Fruit fly (Drosophila melanogaster): ENCODE results near the gene Got2.
A peak's percentile ranks its signal among the peaks of the same experiment; 100 is the strongest.

The Got2 gene

DNA sequence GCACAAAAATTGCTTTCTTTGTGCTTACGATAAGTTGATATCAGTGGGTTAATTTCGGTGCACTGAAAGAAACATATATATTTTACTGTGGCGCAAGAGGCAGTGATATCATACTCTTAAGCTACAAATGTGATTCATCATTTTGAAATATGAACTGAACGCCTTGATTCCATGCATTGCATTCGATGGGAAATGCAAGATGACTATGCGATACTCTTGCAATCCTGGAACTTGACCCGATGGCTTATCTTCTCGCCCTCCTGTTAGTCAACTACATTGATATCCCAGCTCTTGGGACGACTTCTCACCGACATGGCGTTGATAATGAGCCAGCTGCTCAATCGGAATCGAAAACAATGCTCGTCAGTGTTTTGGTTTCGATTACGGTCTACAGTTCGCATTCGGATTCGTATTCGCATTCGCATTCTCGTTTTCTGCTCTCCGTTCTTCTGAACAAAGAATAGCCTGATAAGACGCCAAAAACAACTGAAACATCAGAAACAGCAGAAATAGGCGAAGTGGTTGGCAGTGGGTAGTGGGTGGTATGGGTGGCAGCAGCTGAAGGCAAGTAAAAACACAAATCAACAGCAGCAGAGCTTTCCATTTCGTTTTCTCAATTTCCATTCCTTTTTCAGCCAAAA lies 1.8 kb upstream of the Got2 start (continued):
- peak; percentile 37 for TF ChIP-seq br (GFP tag; optimal IDR thresholded peaks at IDR 0.05)
- peak; percentile 70 for TF ChIP-seq Jra (GFP tag; optimal IDR thresholded peaks at IDR 0.05)
- TF ChIP-seq dl (GFP tag; optimal IDR thresholded peaks at IDR 0.05; ENCODE audit: insufficient read depth in 1 of 2, partially characterized antibody in 2 of 2), result peak in 1 of 2 experiments; percentile 22
- peak; percentile 1 for TF ChIP-seq Dif (GFP tag; optimal IDR thresholded peaks at IDR 0.05; ENCODE audit: partially characterized antibody)

DNA sequence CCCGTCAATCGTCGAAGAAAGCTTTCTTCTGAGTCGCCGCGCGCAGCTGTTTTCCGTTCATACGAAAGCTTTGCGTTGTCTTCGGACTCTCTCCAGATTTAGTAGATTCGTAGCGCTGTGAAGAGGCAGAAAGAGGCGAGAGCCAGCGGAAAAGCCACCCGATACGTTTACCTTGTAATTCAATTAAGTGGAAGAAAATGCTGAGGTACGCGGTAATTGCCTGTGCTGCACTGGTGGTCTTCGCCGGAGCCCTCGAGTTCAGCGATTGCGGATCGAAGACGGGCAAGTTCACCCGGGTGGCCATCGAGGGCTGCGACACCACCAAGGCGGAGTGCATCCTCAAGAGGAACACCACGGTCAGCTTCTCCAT lies 619 bp upstream of the Got2 start, which contains the start of gene Npc2a:
Gene Npc2a, plus strand, starts transcription at position 99 of the 370 bp plus-strand sequence.
- TF ChIP-seq Dif (GFP tag; optimal IDR thresholded peaks at IDR 0.05; ENCODE audit: partially characterized antibody), result peak; percentile 4
- no peak for TF ChIP-seq ey (GFP tag; optimal IDR thresholded peaks at IDR 0.05)
- TF ChIP-seq dl (GFP tag; optimal IDR thresholded peaks at IDR 0.05; ENCODE audit: insufficient read depth in 1 of 2, partially characterized antibody in 2 of 2), result peak; percentile 11 to 29
- TF ChIP-seq dmrt93B (GFP tag; optimal IDR thresholded peaks at IDR 0.05), result no peak

dm6 chr2L:1986343-1987280 lies 946 bp downstream of the Got2 start:
- peak; percentile 19 for TF ChIP-seq dmrt93B (GFP tag; optimal IDR thresholded peaks at IDR 0.05)
- no peak for TF ChIP-seq Jra (GFP tag; optimal IDR thresholded peaks at IDR 0.05)
- TF ChIP-seq brk (GFP tag; optimal IDR thresholded peaks at IDR 0.05), result no peak
- peak; percentile 63 for TF ChIP-seq Hr83 (GFP tag; optimal IDR thresholded peaks at IDR 0.05; ENCODE audit: poor library complexity, severe bottlenecking)
- no peak for TF ChIP-seq dsf (GFP tag; optimal IDR thresholded peaks at IDR 0.05; ENCODE audit: borderline replicate concordance)
- TF ChIP-seq h (GFP tag; optimal IDR thresholded peaks at IDR 0.05), result peak; percentile 79
- no peak for TF ChIP-seq N (GFP tag; optimal IDR thresholded peaks at IDR 0.05)
- peak; percentile 16 for TF ChIP-seq psq (GFP tag; optimal IDR thresholded peaks at IDR 0.05)
- TF ChIP-seq Dif (GFP tag; optimal IDR thresholded peaks at IDR 0.05; ENCODE audit: partially characterized antibody), result no peak
- TF ChIP-seq lola (GFP tag; optimal IDR thresholded peaks at IDR 0.05), result no peak
- TF ChIP-seq sv (GFP tag; optimal IDR thresholded peaks at IDR 0.05), result peak; percentile 34
- TF ChIP-seq Vsx2 (GFP tag; optimal IDR thresholded peaks at IDR 0.05; ENCODE audit: partially characterized antibody), result no peak
- TF ChIP-seq woc (GFP tag; optimal IDR thresholded peaks at IDR 0.05), result peak; percentile 72
- peak; percentile 78 for TF ChIP-seq fru (GFP tag; optimal IDR thresholded peaks at IDR 0.05)
- TF ChIP-seq foxo (GFP tag; optimal IDR thresholded peaks at IDR 0.05), result peak in 1 of 2 experiments; percentile 78
- no peak for TF ChIP-seq Hnf4 (GFP tag; optimal IDR thresholded peaks at IDR 0.05)
- TF ChIP-seq HLH106 (tag; optimal IDR thresholded peaks at IDR 0.05), result peak; percentile 61
- no peak for TF ChIP-seq CrebA (GFP tag; optimal IDR thresholded peaks at IDR 0.05; ENCODE audit: borderline replicate concordance)
- no peak for TF ChIP-seq dl (GFP tag; optimal IDR thresholded peaks at IDR 0.05; ENCODE audit: insufficient read depth in 1 of 2, partially characterized antibody in 2 of 2)
- no peak for TF ChIP-seq GATAd (GFP tag; optimal IDR thresholded peaks at IDR 0.05)
- peak; percentile 27 for TF ChIP-seq CG9705 (GFP tag; optimal IDR thresholded peaks at IDR 0.05)
- peak; percentile 67 for TF ChIP-seq OdsH (GFP tag; optimal IDR thresholded peaks at IDR 0.05)
- TF ChIP-seq Abd-B (GFP tag; optimal IDR thresholded peaks at IDR 0.05), result no peak
- TF ChIP-seq Hr78 (GFP tag; optimal IDR thresholded peaks at IDR 0.05), result no peak
- TF ChIP-seq jim (GFP tag; optimal IDR thresholded peaks at IDR 0.05), result no peak
- TF ChIP-seq Mio (GFP tag; optimal IDR thresholded peaks at IDR 0.05), result peak; percentile 62
- no peak for TF ChIP-seq tai (GFP tag; optimal IDR thresholded peaks at IDR 0.05)
- TF ChIP-seq Myc (optimal IDR thresholded peaks at IDR 0.05), result no peak
- peak; percentile 59 for TF ChIP-seq ey (GFP tag; optimal IDR thresholded peaks at IDR 0.05)
- TF ChIP-seq CG32264 (GFP tag; optimal IDR thresholded peaks at IDR 0.05), result no peak
- no peak for TF ChIP-seq usp (GFP tag; optimal IDR thresholded peaks at IDR 0.05)
- no peak for TF ChIP-seq sage (GFP tag; optimal IDR thresholded peaks at IDR 0.05)
- TF ChIP-seq br (GFP tag; optimal IDR thresholded peaks at IDR 0.05), result peak; percentile 74
- no peak for TF ChIP-seq Rel (GFP tag; optimal IDR thresholded peaks at IDR 0.05)
- peak; percentile 61 for TF ChIP-seq Rel (tag; optimal IDR thresholded peaks at IDR 0.05)
- peak; percentile 69 for TF ChIP-seq Sp1 (GFP tag; optimal IDR thresholded peaks at IDR 0.05)
- TF ChIP-seq pan (optimal IDR thresholded peaks at IDR 0.05), result no peak
- no peak for TF ChIP-seq Dfd (GFP tag; optimal IDR thresholded peaks at IDR 0.05)
- TF ChIP-seq rgr (GFP tag; optimal IDR thresholded peaks at IDR 0.05), result peak; percentile 70
